Worm (Caenorhabditis elegans) whole organism, L2 larva: Measurements from ENCODE around the gene Y56A3A.7.

ENCODE experiments used
- C34F6.9 ChIP-seq: fragments of 150-350 bp; optimal IDR thresholded peaks from 2 replicates; lab custom pipeline; 2014; ENCODE audit warnings: missing biosample characterization, missing genetic modification characterization
- F13H6.1 ChIP-seq: sonication (generic microtip); optimal IDR thresholded peaks from 2 replicates; lab custom pipeline; 2016; ENCODE audit warnings: missing genetic modification characterization, missing compliant biosample characterization
- ZK546.5 ChIP-seq: sonication (generic microtip); optimal IDR thresholded peaks from 2 replicates; lab custom pipeline; 2017; ENCODE audit warnings: missing biosample characterization, missing genetic modification characterization
- aly-2 ChIP-seq: fragments of 150-350 bp; optimal IDR thresholded peaks from 2 replicates; lab custom pipeline; 2014; ENCODE audit warnings: missing biosample characterization, missing genetic modification characterization
- blmp-1 ChIP-seq: sonication (generic microtip); optimal IDR thresholded peaks from 2 replicates; lab custom pipeline; 2017; ENCODE audit warnings: missing genetic modification characterization, mild to moderate bottlenecking, missing compliant biosample characterization, antibody characterized with exemption, moderate library complexity; ENCODE audit not compliant: insufficient read depth
- ceh-16 ChIP-seq: fragments of 150-350 bp; optimal IDR thresholded peaks from 2 replicates; lab custom pipeline; 2014; ENCODE audit warnings: missing biosample characterization, missing genetic modification characterization
- ceh-82 ChIP-seq: fragments of 150-350 bp; optimal IDR thresholded peaks from 2 replicates; lab custom pipeline; 2014; ENCODE audit warnings: missing biosample characterization, missing genetic modification characterization
- dmd-4 ChIP-seq: sonication (generic microtip); optimal IDR thresholded peaks from 2 replicates; lab custom pipeline; 2017; ENCODE audit warnings: missing biosample characterization, missing genetic modification characterization
- egl-27 ChIP-seq: sonication (generic microtip); optimal IDR thresholded peaks from 3 replicates; lab custom pipeline; 2017; ENCODE audit warnings: missing biosample characterization, missing genetic modification reagents, missing genetic modification characterization
- elt-1 ChIP-seq: fragments of 150-350 bp; optimal IDR thresholded peaks from 2 replicates; lab custom pipeline; 2014; ENCODE audit warnings: missing biosample characterization, missing genetic modification characterization
- elt-3 ChIP-seq: sonication (generic microtip); optimal IDR thresholded peaks from 2 replicates; lab custom pipeline; 2017; ENCODE audit warnings: missing biosample characterization, missing genetic modification characterization
- fos-1 ChIP-seq: fragments of 150-350 bp; optimal IDR thresholded peaks from 2 replicates; lab custom pipeline; 2014; ENCODE audit warnings: missing biosample characterization, missing genetic modification characterization
- gmeb-1 ChIP-seq: fragments of 150-350 bp; optimal IDR thresholded peaks from 2 replicates; lab custom pipeline; 2014; ENCODE audit warnings: missing biosample characterization, missing genetic modification characterization
- lin-11 ChIP-seq: fragments of 150-350 bp; sonication (generic microtip); optimal IDR thresholded peaks from 2 replicates; lab custom pipeline; 2014; ENCODE audit warnings: missing biosample characterization, missing genetic modification characterization, inconsistent platforms, mixed read lengths
- lin-13 ChIP-seq: fragments of 150-350 bp; optimal IDR thresholded peaks from 2 replicates; lab custom pipeline; 2014; ENCODE audit warnings: missing biosample characterization, missing genetic modification reagents, missing genetic modification characterization
- lin-39 ChIP-seq: fragments of 150-350 bp; optimal IDR thresholded peaks from 2 replicates; lab custom pipeline; 2014; ENCODE audit warnings: missing biosample characterization, missing genetic modification reagents, missing genetic modification characterization
- mbf-1 ChIP-seq: sonication (generic microtip); optimal IDR thresholded peaks from 2 replicates; lab custom pipeline; 2017; ENCODE audit warnings: missing biosample characterization, missing genetic modification characterization
- mdl-1 ChIP-seq, 2 experiments: fragments of 150-350 bp in 1 of 2; sonication (generic microtip) in 1 of 2; optimal IDR thresholded peaks; 2 replicates each; lab custom pipeline; 2017; ENCODE audit warnings: missing biosample characterization in 2 of 2, missing genetic modification characterization in 2 of 2
- nhr-10 ChIP-seq: sonication (generic microtip); optimal IDR thresholded peaks from 2 replicates; lab custom pipeline; 2017; ENCODE audit warnings: missing biosample characterization, missing genetic modification characterization
- nhr-11 ChIP-seq: fragments of 150-350 bp; optimal IDR thresholded peaks from 2 replicates; lab custom pipeline; 2014; ENCODE audit warnings: missing biosample characterization, missing genetic modification characterization
- nhr-129 ChIP-seq: fragments of 150-350 bp; optimal IDR thresholded peaks from 2 replicates; lab custom pipeline; 2014; ENCODE audit warnings: missing biosample characterization, missing genetic modification characterization
- nhr-23 ChIP-seq: fragments of 150-350 bp; optimal IDR thresholded peaks from 2 replicates; lab custom pipeline; 2014; ENCODE audit warnings: missing biosample characterization, missing genetic modification reagents, missing genetic modification characterization
- nhr-237 ChIP-seq: fragments of 150-350 bp; optimal IDR thresholded peaks from 2 replicates; lab custom pipeline; 2014; ENCODE audit warnings: missing biosample characterization, missing genetic modification characterization
- nhr-25 ChIP-seq: fragments of 150-350 bp; sonication (generic microtip); optimal IDR thresholded peaks from 3 replicates; lab custom pipeline; 2014; ENCODE audit warnings: missing biosample characterization, missing genetic modification characterization
- nhr-6 ChIP-seq: fragments of 150-350 bp; optimal IDR thresholded peaks from 2 replicates; lab custom pipeline; 2014; ENCODE audit warnings: missing biosample characterization, missing genetic modification characterization
- nhr-77 ChIP-seq: fragments of 150-350 bp; optimal IDR thresholded peaks from 2 replicates; lab custom pipeline; 2014; ENCODE audit warnings: missing biosample characterization, missing genetic modification characterization
- peb-1 ChIP-seq: fragments of 150-350 bp; optimal IDR thresholded peaks from 2 replicates; lab custom pipeline; 2014; ENCODE audit warnings: missing biosample characterization, missing genetic modification characterization
- sem-4 ChIP-seq: fragments of 150-350 bp; optimal IDR thresholded peaks from 2 replicates; lab custom pipeline; 2014; ENCODE audit warnings: missing biosample characterization, missing genetic modification reagents, missing genetic modification characterization
- skn-1 ChIP-seq: sonication (generic microtip); optimal IDR thresholded peaks from 2 replicates; lab custom pipeline; 2017; ENCODE audit warnings: missing biosample characterization, missing genetic modification characterization
- sma-3 ChIP-seq: sonication (generic microtip); optimal IDR thresholded peaks from 2 replicates; lab custom pipeline; 2016; ENCODE audit warnings: missing genetic modification reagents, missing genetic modification characterization, missing compliant biosample characterization
- sma-9 ChIP-seq, 2 experiments: fragments of 150-350 bp in 1 of 2; sonication (generic microtip) in 1 of 2; optimal IDR thresholded peaks; 2 replicates each; lab custom pipeline; 2014 to 2016; ENCODE audit warnings: missing genetic modification characterization in 2 of 2, mild to moderate bottlenecking in 1 of 2, missing biosample characterization in 1 of 2, missing compliant biosample characterization in 1 of 2, missing genetic modification reagents in 1 of 2, moderate library complexity in 1 of 2
- snpc-4 ChIP-seq: fragments of 150-350 bp; optimal IDR thresholded peaks from 2 replicates; lab custom pipeline; 2014; ENCODE audit warnings: missing biosample characterization, missing genetic modification characterization
- unc-62 ChIP-seq: fragments of 150-350 bp; optimal IDR thresholded peaks from 2 replicates; lab custom pipeline; 2014; ENCODE audit warnings: missing biosample characterization, missing genetic modification reagents, missing genetic modification characterization
- zag-1 ChIP-seq: fragments of 150-350 bp; optimal IDR thresholded peaks from 2 replicates; lab custom pipeline; 2014; ENCODE audit warnings: missing biosample characterization, missing genetic modification characterization
- ztf-11 ChIP-seq: sonication (generic microtip); optimal IDR thresholded peaks from 2 replicates; lab custom pipeline; 2017; ENCODE audit warnings: missing biosample characterization, missing genetic modification characterization
- ztf-4 ChIP-seq: fragments of 150-350 bp; optimal IDR thresholded peaks from 2 replicates; lab custom pipeline; 2014; ENCODE audit warnings: missing biosample characterization, missing genetic modification characterization

Y56A3A.7 gene

DNA sequence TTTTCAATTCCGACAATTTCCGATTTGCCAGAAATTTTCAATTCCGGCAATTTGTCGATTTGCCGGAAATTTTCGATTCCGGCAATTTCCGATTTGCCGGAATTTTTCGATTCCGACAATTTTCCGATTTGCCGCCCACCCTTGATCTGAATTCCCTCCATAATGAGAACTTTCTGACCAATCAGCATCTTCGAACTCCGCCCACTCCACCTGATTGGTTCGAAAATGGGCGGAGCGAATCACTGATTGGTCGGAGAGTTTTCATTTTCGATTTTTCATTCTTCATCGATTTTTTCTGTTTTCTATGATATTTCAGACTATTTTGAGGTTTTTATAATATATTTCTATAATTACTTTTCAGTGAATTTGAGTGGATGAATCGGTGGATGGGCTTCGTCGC, 7.3 kb upstream of the Y56A3A.7 start:
- no peak for TF ChIP-seq F13H6.1 (tag; lab: Kevin White, UChicago)
- TF ChIP-seq lin-39 (tag; lab: Kevin White, UChicago): no peak
- no peak for TF ChIP-seq fos-1 (tag; lab: Kevin White, UChicago)
- no peak for TF ChIP-seq nhr-129 (tag; lab: Kevin White, UChicago)
- no peak for TF ChIP-seq elt-1 (tag; lab: Kevin White, UChicago)
- no peak for TF ChIP-seq skn-1 (tag; lab: Kevin White, UChicago)
- no peak for TF ChIP-seq blmp-1
- TF ChIP-seq peb-1: no peak
- no peak for TF ChIP-seq dmd-4 (tag; lab: Kevin White, UChicago)

- TF ChIP-seq sma-9 (GFP tag; optimal IDR thresholded peaks at IDR 0.05; lab: Kevin White, UChicago): no peak
- no peak for TF ChIP-seq sma-9 (tag; optimal IDR thresholded peaks at IDR 0.05; lab: Kevin White, UChicago)
- TF ChIP-seq lin-39 (tag; lab: Kevin White, UChicago): no peak
- no peak for TF ChIP-seq ceh-82 (tag; lab: Kevin White, UChicago)
- no peak for TF ChIP-seq lin-13 (GFP tag; lab: Kevin White, UChicago)
- no peak for TF ChIP-seq blmp-1
- no peak for TF ChIP-seq skn-1 (tag; lab: Kevin White, UChicago)
- TF ChIP-seq nhr-6 (tag; lab: Kevin White, UChicago): no peak
- no peak for TF ChIP-seq elt-1 (tag; lab: Kevin White, UChicago)
- TF ChIP-seq ceh-16 (tag; lab: Kevin White, UChicago): no peak
- TF ChIP-seq nhr-10 (tag; lab: Kevin White, UChicago): no peak
- TF ChIP-seq mdl-1 (tag; optimal IDR thresholded peaks at IDR 0.05; lab: Kevin White, UChicago): no peak
- no peak for TF ChIP-seq fos-1 (tag; lab: Kevin White, UChicago)
- TF ChIP-seq egl-27 (tag; lab: Kevin White, UChicago): no peak
- no peak for TF ChIP-seq nhr-25 (tag; lab: Kevin White, UChicago)
- TF ChIP-seq, all 48 proteins: peak for 0
Measured at ce11 chrIII:11951111-11951510, 4.3 kb upstream of the Y56A3A.7 start.

- TF ChIP-seq F13H6.1 (tag; lab: Kevin White, UChicago) (no peak), fos-1 (tag; lab: Kevin White, UChicago) (peak; percentile 56), lin-13 (GFP tag; lab: Kevin White, UChicago) (no peak), sem-4 (no peak)
- TF ChIP-seq, all 48 proteins: peak for 1
Measured at ce11 chrIII:11949276-11949879, 2.6 kb upstream of the Y56A3A.7 start.

ce11 chrIII:11948437-11948836, 1.6 kb upstream of the Y56A3A.7 start:
- no peak for TF ChIP-seq aly-2
- no peak for TF ChIP-seq gmeb-1 (tag; lab: Kevin White, UChicago)
- TF ChIP-seq fos-1 (tag; lab: Kevin White, UChicago): peak; percentile 73
- TF ChIP-seq zag-1 (tag; lab: Kevin White, UChicago): no peak

- no peak for TF ChIP-seq gmeb-1 (tag; lab: Kevin White, UChicago)
- no peak for TF ChIP-seq skn-1 (tag; lab: Kevin White, UChicago)
- no peak for TF ChIP-seq egl-27 (tag; lab: Kevin White, UChicago)
- no peak for TF ChIP-seq ztf-11
- TF ChIP-seq nhr-77 (tag; lab: Kevin White, UChicago): no peak
- no peak for TF ChIP-seq aly-2
- peak; percentile 52 for TF ChIP-seq nhr-129 (tag; lab: Kevin White, UChicago)
- no peak for TF ChIP-seq nhr-25 (tag; lab: Kevin White, UChicago)
- TF ChIP-seq fos-1 (tag; lab: Kevin White, UChicago): peak; percentile 97
Measured at ce11 chrIII:11947527-11947926, 708 bp upstream of the Y56A3A.7 start.

DNA sequence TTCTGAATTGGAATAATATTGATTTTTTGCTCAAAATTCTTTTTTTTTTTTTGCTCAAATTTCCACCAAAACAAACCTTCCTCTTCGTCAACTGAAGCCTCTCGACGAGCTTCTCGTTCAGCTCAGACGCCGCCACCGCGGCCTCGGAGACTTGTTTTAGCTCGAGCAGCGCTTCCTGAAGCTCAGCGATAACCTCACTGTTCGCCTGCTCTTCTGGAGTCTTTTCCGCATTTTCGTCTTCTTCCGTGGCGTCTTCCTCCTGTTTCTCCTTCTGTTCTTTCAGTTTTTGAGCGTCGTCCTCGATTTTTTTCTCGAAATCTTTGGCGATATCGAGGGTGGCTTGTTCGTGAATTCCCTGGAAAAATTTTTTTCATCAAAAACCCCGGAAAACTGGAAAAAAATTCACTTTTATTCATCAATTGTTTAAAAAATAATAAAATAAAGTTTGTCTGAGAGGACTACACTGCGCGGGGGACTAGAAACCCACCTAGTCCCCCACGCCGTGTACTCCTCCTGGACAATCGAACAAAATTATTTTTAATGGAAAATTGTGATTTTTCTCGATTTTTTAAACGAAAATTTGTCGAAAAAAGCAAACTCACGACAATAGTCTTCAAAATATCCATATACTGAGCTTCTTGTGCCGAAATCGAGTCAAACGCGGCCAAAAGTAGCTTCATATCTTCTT, 613 bp downstream of the Y56A3A.7 start:
- TF ChIP-seq ZK546.5 (peak; percentile 9), nhr-237 (tag; lab: Kevin White, UChicago) (no peak), ceh-82 (tag; lab: Kevin White, UChicago) (no peak), sem-4 (peak; percentile 95), ztf-4 (tag; lab: Kevin White, UChicago) (peak; percentile 74), skn-1 (tag; lab: Kevin White, UChicago) (no peak), lin-11 (tag; lab: Kevin White, UChicago) (peak; percentile 52), ztf-11 (no peak), zag-1 (tag; lab: Kevin White, UChicago) (no peak), C34F6.9 (tag; lab: Kevin White, UChicago) (peak; percentile 80), nhr-11 (tag; lab: Kevin White, UChicago) (no peak), mdl-1 (tag; optimal IDR thresholded peaks at IDR 0.05; lab: Kevin White, UChicago) (no peak), nhr-23 (tag; lab: Kevin White, UChicago) (no peak), peb-1 (no peak), nhr-129 (tag; lab: Kevin White, UChicago) (no peak), elt-3 (tag; lab: Kevin White, UChicago) (no peak), nhr-25 (tag; lab: Kevin White, UChicago) (peak; percentile 82), sma-3 (GFP tag; lab: Kevin White, UChicago) (peak; percentile 90), nhr-77 (tag; lab: Kevin White, UChicago) (no peak), dmd-4 (tag; lab: Kevin White, UChicago) (peak; percentile 47), mbf-1 (tag; lab: Kevin White, UChicago) (no peak), snpc-4 (tag; lab: Kevin White, UChicago) (peak; percentile 79), lin-39 (tag; lab: Kevin White, UChicago) (no peak), gmeb-1 (tag; lab: Kevin White, UChicago) (peak; percentile 85), egl-27 (tag; lab: Kevin White, UChicago) (peak; percentile 73), blmp-1 (peak; percentile 35), aly-2 (no peak), unc-62 (GFP tag; lab: Kevin White, UChicago) (no peak)
